Fruit fly (Drosophila melanogaster): ENCODE results near the gene cas.

Gene cas

DNA sequence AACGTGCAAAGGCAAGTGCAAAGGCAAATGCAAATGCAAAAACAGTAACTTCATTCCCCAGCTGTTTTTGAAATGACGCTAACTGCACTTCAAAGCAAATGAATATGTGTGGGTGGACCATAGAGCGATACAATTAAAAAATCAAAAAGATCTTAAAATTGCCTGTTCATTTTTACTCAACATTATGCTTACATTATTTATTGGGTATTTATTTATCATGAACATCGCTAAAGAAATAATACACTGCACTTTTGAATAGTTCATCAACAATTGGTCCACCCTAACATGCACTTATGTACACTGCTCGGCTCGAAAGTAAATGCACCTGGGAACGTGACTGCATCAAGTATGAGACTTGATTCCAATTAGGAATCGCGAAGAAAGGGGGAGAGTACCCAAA lies 22.1 kb downstream of the cas start (continued):
- no peak for TF ChIP-seq Dbx (GFP tag; IDR thresholded peaks at IDR 0.05)
- TF ChIP-seq Drgx (GFP tag; IDR thresholded peaks at IDR 0.05) = peak; percentile 83
- no peak for TF ChIP-seq CG2889 (GFP tag; IDR thresholded peaks at IDR 0.05)
- TF ChIP-seq nau (GFP tag; optimal IDR thresholded peaks at IDR 0.05) = no peak
- TF ChIP-seq CG10565 (GFP tag; optimal IDR thresholded peaks at IDR 0.05) = no peak
- no peak for TF ChIP-seq MTF-1 (GFP tag; optimal IDR thresholded peaks at IDR 0.05; ENCODE audit: borderline replicate concordance)
- TF ChIP-seq grau (tag; optimal IDR thresholded peaks at IDR 0.05) = no peak
- TF ChIP-seq cwo (GFP tag; optimal IDR thresholded peaks at IDR 0.05) = no peak

dm6 chr3R:5693186-5693585 lies 23.4 kb downstream of the cas start, which contains the start of gene CG2104:
CG2104 (minus strand) TSS chr3R:5693286.
- TF ChIP-seq CG9727 (GFP tag; optimal IDR thresholded peaks at IDR 0.05) = no peak
- TF ChIP-seq ind (GFP tag; optimal IDR thresholded peaks at IDR 0.05) = no peak
- no peak for TF ChIP-seq hth (optimal IDR thresholded peaks at IDR 0.05)
- no peak for TF ChIP-seq CG2199 (GFP tag; IDR thresholded peaks at IDR 0.05)
- no peak for TF ChIP-seq CG4404 (GFP tag; IDR thresholded peaks at IDR 0.05)
- no peak for TF ChIP-seq disco-r (GFP tag; optimal IDR thresholded peaks at IDR 0.05)
- TF ChIP-seq NFAT (GFP tag; IDR thresholded peaks at IDR 0.05) = no peak
- no peak for TF ChIP-seq lab (GFP tag; optimal IDR thresholded peaks at IDR 0.05)
- no peak for TF ChIP-seq wek (GFP tag; optimal IDR thresholded peaks at IDR 0.05)
- no peak for TF ChIP-seq usp (GFP tag; optimal IDR thresholded peaks at IDR 0.05)
- no peak for TF ChIP-seq sc (optimal IDR thresholded peaks at IDR 0.05)
- TF ChIP-seq sc (GFP tag; optimal IDR thresholded peaks at IDR 0.05) = no peak
- TF ChIP-seq al (GFP tag; IDR thresholded peaks at IDR 0.05) = no peak
- no peak for TF ChIP-seq Dll (GFP tag; IDR thresholded peaks at IDR 0.05; ENCODE audit: partially characterized antibody)
- no peak for TF ChIP-seq cwo (GFP tag; optimal IDR thresholded peaks at IDR 0.05)
- TF ChIP-seq sug (tag; optimal IDR thresholded peaks at IDR 0.05) = no peak
- no peak for TF ChIP-seq CG12219 (GFP tag; optimal IDR thresholded peaks at IDR 0.05)

DNA sequence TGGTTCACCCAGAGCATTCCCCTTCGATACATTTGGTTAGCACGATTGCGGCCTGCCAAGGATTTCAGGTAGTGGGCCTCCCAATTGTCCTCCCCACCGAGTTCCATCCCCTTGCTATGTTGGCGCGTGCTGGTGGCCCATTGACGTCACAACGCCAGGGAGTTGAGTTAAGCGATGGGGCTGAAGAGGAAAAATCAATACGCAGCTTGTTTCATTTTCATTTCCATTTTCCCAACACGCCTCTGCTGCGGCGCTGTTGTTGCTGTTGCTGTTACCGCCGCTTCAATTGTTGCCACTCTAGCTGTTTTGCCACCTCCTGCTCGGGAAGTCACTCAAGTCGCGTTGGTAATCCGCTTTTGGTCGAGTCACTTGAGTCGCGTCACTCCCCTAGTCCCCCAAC lies 25.6 kb downstream of the cas start:
- TF ChIP-seq abd-A (tag; optimal IDR thresholded peaks at IDR 0.05) = peak; percentile 42
- TF ChIP-seq CG18599 (GFP tag; optimal IDR thresholded peaks at IDR 0.05) = peak; percentile 11
- peak; percentile 22 for TF ChIP-seq Hey (tag; optimal IDR thresholded peaks at IDR 0.05)
- TF ChIP-seq Med (GFP tag) = peak; percentile 45
- TF ChIP-seq CG6254 (GFP tag; optimal IDR thresholded peaks at IDR 0.05) = no peak
- TF ChIP-seq mam (GFP tag; optimal IDR thresholded peaks at IDR 0.05) = no peak
- TF ChIP-seq onecut (GFP tag; IDR thresholded peaks at IDR 0.05) = peak; percentile 94
- peak; percentile 27; the same call in 1 of the 2 replicates for TF ChIP-seq MBD-R2 (GFP tag; IDR thresholded peaks at IDR 0.05)
- TF ChIP-seq Deaf1 (tag; optimal IDR thresholded peaks at IDR 0.05) = peak; percentile 9
- peak; percentile 15 for TF ChIP-seq CG13894 (tag; optimal IDR thresholded peaks at IDR 0.05)

- TF ChIP-seq sisA (GFP tag; IDR thresholded peaks at IDR 0.05) = no peak
- no peak for TF ChIP-seq CG10209 (GFP tag; optimal IDR thresholded peaks at IDR 0.05)
- TF ChIP-seq odd (GFP tag; optimal IDR thresholded peaks at IDR 0.05) = no peak
- no peak for TF ChIP-seq CG18262 (tag; optimal IDR thresholded peaks at IDR 0.05)
- TF ChIP-seq scrt (GFP tag; optimal IDR thresholded peaks at IDR 0.05) = no peak
- no peak for TF ChIP-seq CG15601 (tag; optimal IDR thresholded peaks at IDR 0.05)
- TF ChIP-seq ATbp (GFP tag; optimal IDR thresholded peaks at IDR 0.05) = no peak
- TF ChIP-seq br (optimal IDR thresholded peaks at IDR 0.05) = no peak
- no peak for TF ChIP-seq cato (GFP tag; optimal IDR thresholded peaks at IDR 0.05; ENCODE audit: borderline replicate concordance)
- TF ChIP-seq oc (tag; optimal IDR thresholded peaks at IDR 0.05) = peak; percentile 67
- no peak for TF ChIP-seq CG17385 (GFP tag; optimal IDR thresholded peaks at IDR 0.05)
- no peak for TF ChIP-seq Optix (GFP tag; IDR thresholded peaks at IDR 0.05)
- no peak for TF ChIP-seq Awh (GFP tag; IDR thresholded peaks at IDR 0.05)
- TF ChIP-seq lbe (GFP tag; optimal IDR thresholded peaks at IDR 0.05) = no peak
- no peak for TF ChIP-seq CG2129 (GFP tag; IDR thresholded peaks at IDR 0.05; ENCODE audit: partially characterized antibody)
- no peak for TF ChIP-seq NfI (GFP tag; optimal IDR thresholded peaks at IDR 0.05)
Observed at dm6 chr3R:5689626-5690025, 27.0 kb downstream of the cas start.

Measured in whole organism, embryonic.